Fruit fly (Drosophila melanogaster) whole organism: ENCODE measurements around the gene sinah.

Experiments used
- CG8478 ChIP-seq: fragments of >200 bp; optimal IDR thresholded peaks from 2 replicates; lab custom pipeline; 2018; ENCODE audit warnings: inconsistent platforms
- Dll ChIP-seq: fragments of >200 bp; optimal IDR thresholded peaks from 2 replicates; lab custom pipeline; 2017
- EcR ChIP-seq, 2 experiments: fragments of >200 bp; optimal IDR thresholded peaks; 2 replicates each; lab custom pipeline; 2017; ENCODE audit warnings: missing biosample characterization in 2 of 2, missing genetic modification characterization in 2 of 2, missing genetic modification reagents in 2 of 2
- pan ChIP-seq: fragments of >200 bp; optimal IDR thresholded peaks from 2 replicates; lab custom pipeline; 2017
- psq ChIP-seq: fragments of >200 bp; optimal IDR thresholded peaks from 2 replicates; lab custom pipeline; 2017
- usp ChIP-seq: fragments of >200 bp; optimal IDR thresholded peaks from 2 replicates; lab custom pipeline; 2017; ENCODE audit warnings: missing biosample characterization, missing genetic modification characterization, mixed read lengths

- no peak for TF ChIP-seq pan (lab: Kevin White, UChicago)
- TF ChIP-seq CG8478 (lab: Kevin White, UChicago) = no peak
- TF ChIP-seq usp (GFP tag; lab: Kevin White, UChicago) = no peak
- TF ChIP-seq psq (lab: Kevin White, UChicago) = no peak
- TF ChIP-seq Dll (lab: Kevin White, UChicago) = peak; percentile 82
- TF ChIP-seq EcR (GFP tag; optimal IDR thresholded peaks at IDR 0.05; lab: Kevin White, UChicago) = no peak
These were observed 31.9 kb downstream of the sinah start for dm6 chr3L:16890650-16891336.
